Fruit fly (Drosophila melanogaster) Kc167 (cell line): Measurements from ENCODE around the gene Ptx1.

Experiments
- Sin3A ChIP-seq: fragments of >200 bp; optimal IDR thresholded peaks from 2 replicates; lab custom pipeline; 2018; ENCODE audit warnings: missing external identifiers
- insv ChIP-seq: fragments of >200 bp; optimal IDR thresholded peaks from 3 replicates; lab custom pipeline; 2018; ENCODE audit warnings: missing external identifiers

dm6 chr3R:30883403-30883802, 29.2 kb upstream of the Ptx1 start, which contains the start of gene CG15547:
- TF ChIP-seq Sin3A (lab: Kevin White, UChicago) (no peak), insv (lab: Kevin White, UChicago) (no peak)
